Worm (Caenorhabditis elegans) whole organism, late embryonic: ENCODE measurements around the gene zfp-1.

Experiments
- C38D4.7 ChIP-seq: fragments of 200-800 bp; sonication (Bioruptor generic); optimal IDR thresholded peaks from 2 replicates; lab custom pipeline; 2018; ENCODE audit warnings: mild to moderate bottlenecking, missing genetic modification characterization, moderate library complexity, missing compliant biosample characterization
- K02D7.2 ChIP-seq: sonication (generic microtip); optimal IDR thresholded peaks from 2 replicates; lab custom pipeline; 2017; ENCODE audit warnings: mild to moderate bottlenecking, missing genetic modification characterization, missing compliant biosample characterization
- Y22D7AL.16 ChIP-seq: sonication (generic microtip); optimal IDR thresholded peaks from 2 replicates; lab custom pipeline; 2016; ENCODE audit warnings: missing genetic modification characterization, missing compliant biosample characterization
- ahr-1 ChIP-seq: sonication (generic microtip); optimal IDR thresholded peaks from 2 replicates; lab custom pipeline; 2016; ENCODE audit warnings: missing genetic modification characterization, missing compliant biosample characterization
- ama-1 ChIP-seq: fragments of 150-350 bp; optimal IDR thresholded peaks from 2 replicates; lab custom pipeline; 2014
- ceh-24 ChIP-seq: sonication (generic microtip); optimal IDR thresholded peaks from 2 replicates; lab custom pipeline; 2016; ENCODE audit warnings: mild to moderate bottlenecking, missing genetic modification characterization, missing compliant biosample characterization
- ceh-45 ChIP-seq: fragments of 200-800 bp; sonication (Bioruptor generic); IDR thresholded peaks from 2 replicates; pipeline ENCODE4 v1.3.6; 2022; ENCODE audit warnings: missing genetic modification reagents, missing genetic modification characterization, missing compliant biosample characterization
- ceh-48 ChIP-seq: sonication (generic microtip); optimal IDR thresholded peaks from 2 replicates; lab custom pipeline; 2016; ENCODE audit warnings: missing genetic modification characterization, inconsistent platforms, missing compliant biosample characterization
- ceh-6 ChIP-seq: fragments of 200-800 bp; sonication (Bioruptor generic); optimal IDR thresholded peaks from 2 replicates; lab custom pipeline; 2018; ENCODE audit warnings: mild to moderate bottlenecking, missing genetic modification characterization, missing compliant biosample characterization
- ceh-9 ChIP-seq: sonication (generic microtip); optimal IDR thresholded peaks from 2 replicates; lab custom pipeline; 2016; ENCODE audit warnings: mild to moderate bottlenecking, missing genetic modification characterization, inconsistent platforms, missing compliant biosample characterization
- dmd-4 ChIP-seq: sonication (generic microtip); optimal IDR thresholded peaks from 2 replicates; lab custom pipeline; 2016; ENCODE audit warnings: borderline replicate concordance, missing genetic modification characterization, missing compliant biosample characterization
- dve-1 ChIP-seq: sonication (generic microtip); optimal IDR thresholded peaks from 2 replicates; lab custom pipeline; 2017; ENCODE audit warnings: antibody characterized with exemption, mild to moderate bottlenecking, missing genetic modification characterization, missing compliant biosample characterization
- elt-2 ChIP-seq: sonication (generic microtip); optimal IDR thresholded peaks from 2 replicates; lab custom pipeline; 2016; ENCODE audit warnings: missing genetic modification reagents, missing genetic modification characterization, missing compliant biosample characterization
- elt-4 ChIP-seq: sonication (generic microtip); optimal IDR thresholded peaks from 2 replicates; lab custom pipeline; 2016; ENCODE audit warnings: missing genetic modification characterization, missing compliant biosample characterization
- eyg-1 ChIP-seq: sonication (generic microtip); optimal IDR thresholded peaks from 2 replicates; lab custom pipeline; 2016; ENCODE audit warnings: missing genotype, missing genetic modification characterization, missing compliant biosample characterization
- fax-1 ChIP-seq: sonication (generic microtip); optimal IDR thresholded peaks from 2 replicates; lab custom pipeline; 2016; ENCODE audit warnings: missing genotype, missing genetic modification characterization, missing compliant biosample characterization
- fkh-10 ChIP-seq: fragments of 150-350 bp; optimal IDR thresholded peaks from 2 replicates; lab custom pipeline; 2014; ENCODE audit warnings: missing biosample characterization, missing genetic modification reagents, missing genetic modification characterization
- fkh-6 ChIP-seq: sonication (generic microtip); optimal IDR thresholded peaks from 2 replicates; lab custom pipeline; 2016; ENCODE audit warnings: missing genetic modification characterization, missing compliant biosample characterization
- gmeb-2 ChIP-seq: sonication (generic microtip); optimal IDR thresholded peaks from 2 replicates; lab custom pipeline; 2016; ENCODE audit warnings: missing genetic modification characterization, inconsistent platforms, missing compliant biosample characterization
- hlh-13 ChIP-seq: fragments of 200-800 bp; sonication (Bioruptor generic); optimal IDR thresholded peaks from 2 replicates; lab custom pipeline; 2018; ENCODE audit warnings: mild to moderate bottlenecking, missing genetic modification characterization, missing compliant biosample characterization
- hlh-15 ChIP-seq: sonication (generic microtip); optimal IDR thresholded peaks from 2 replicates; lab custom pipeline; 2016; ENCODE audit warnings: missing genetic modification characterization, missing compliant biosample characterization
- hlh-30 ChIP-seq: sonication (generic microtip); optimal IDR thresholded peaks from 2 replicates; lab custom pipeline; 2017; ENCODE audit warnings: antibody characterized with exemption, missing genetic modification characterization, missing compliant biosample characterization; ENCODE audit not compliant: insufficient read depth
- hlh-8 ChIP-seq: sonication (generic microtip); optimal IDR thresholded peaks from 2 replicates; lab custom pipeline; 2016; ENCODE audit warnings: missing genotype, missing genetic modification characterization, missing compliant biosample characterization
- lin-11 ChIP-seq: fragments of 200-800 bp; sonication (Bioruptor generic); optimal IDR thresholded peaks from 2 replicates; lab custom pipeline; 2018; ENCODE audit warnings: mild to moderate bottlenecking, missing genetic modification characterization, missing compliant biosample characterization
- mec-3 ChIP-seq: sonication (generic microtip); optimal IDR thresholded peaks from 2 replicates; lab custom pipeline; 2016; ENCODE audit warnings: borderline replicate concordance, missing genetic modification characterization, missing compliant biosample characterization
- nfya-1 ChIP-seq: sonication (generic microtip); optimal IDR thresholded peaks from 2 replicates; lab custom pipeline; 2017; ENCODE audit warnings: missing genetic modification characterization, mild to moderate bottlenecking, missing compliant biosample characterization, antibody characterized with exemption, moderate library complexity
- nhr-11 ChIP-seq: fragments of 150-350 bp; optimal IDR thresholded peaks from 2 replicates; lab custom pipeline; 2014; ENCODE audit warnings: missing biosample characterization, missing genetic modification characterization
- nhr-232 ChIP-seq: sonication (generic microtip); optimal IDR thresholded peaks from 2 replicates; lab custom pipeline; 2016; ENCODE audit warnings: missing genetic modification characterization, missing compliant biosample characterization
- pat-9 ChIP-seq: fragments of 200-800 bp; sonication (Bioruptor generic); optimal IDR thresholded peaks from 2 replicates; lab custom pipeline; 2018; ENCODE audit warnings: mild to moderate bottlenecking, missing genetic modification characterization, moderate library complexity, missing compliant biosample characterization
- pha-2 ChIP-seq: sonication (generic microtip); optimal IDR thresholded peaks from 2 replicates; lab custom pipeline; 2017; ENCODE audit warnings: mild to moderate bottlenecking, missing genetic modification characterization, missing compliant biosample characterization
- pha-4 ChIP-seq: fragments of 150-350 bp; optimal IDR thresholded peaks from 2 replicates; lab custom pipeline; 2018; ENCODE audit warnings: missing biosample characterization, missing genetic modification reagents, missing genetic modification characterization
- pros-1 ChIP-seq: fragments of 150-350 bp; optimal IDR thresholded peaks from 2 replicates; lab custom pipeline; 2014; ENCODE audit warnings: missing biosample characterization, missing genetic modification reagents, missing genetic modification characterization
- sox-2 ChIP-seq: fragments of 200-800 bp; sonication (Bioruptor generic); IDR thresholded peaks from 2 replicates; pipeline ENCODE4 v1.3.6; 2022; ENCODE audit warnings: missing genetic modification reagents, missing genetic modification characterization, missing compliant biosample characterization
- sox-4 ChIP-seq: sonication (generic microtip); optimal IDR thresholded peaks from 2 replicates; lab custom pipeline; 2017; ENCODE audit warnings: mild to moderate bottlenecking, missing genetic modification characterization, inconsistent platforms, missing compliant biosample characterization
- tbx-2 ChIP-seq: sonication (generic microtip); optimal IDR thresholded peaks from 2 replicates; lab custom pipeline; 2016; ENCODE audit warnings: missing genetic modification characterization, missing compliant biosample characterization
- tbx-7 ChIP-seq: sonication (generic microtip); optimal IDR thresholded peaks from 2 replicates; lab custom pipeline; 2016; ENCODE audit warnings: missing genotype, missing genetic modification characterization, missing compliant biosample characterization
- ttx-3 ChIP-seq: sonication (generic microtip); optimal IDR thresholded peaks from 2 replicates; lab custom pipeline; 2016; ENCODE audit warnings: missing genetic modification reagents, missing genetic modification characterization, missing compliant biosample characterization
- unc-42 ChIP-seq: sonication (generic microtip); optimal IDR thresholded peaks from 2 replicates; lab custom pipeline; 2016; ENCODE audit warnings: missing genotype, missing genetic modification characterization, missing compliant biosample characterization
- zip-5 ChIP-seq: sonication (generic microtip); optimal IDR thresholded peaks from 2 replicates; lab custom pipeline; 2016; ENCODE audit warnings: missing genetic modification characterization, missing compliant biosample characterization

zfp-1 gene

DNA sequence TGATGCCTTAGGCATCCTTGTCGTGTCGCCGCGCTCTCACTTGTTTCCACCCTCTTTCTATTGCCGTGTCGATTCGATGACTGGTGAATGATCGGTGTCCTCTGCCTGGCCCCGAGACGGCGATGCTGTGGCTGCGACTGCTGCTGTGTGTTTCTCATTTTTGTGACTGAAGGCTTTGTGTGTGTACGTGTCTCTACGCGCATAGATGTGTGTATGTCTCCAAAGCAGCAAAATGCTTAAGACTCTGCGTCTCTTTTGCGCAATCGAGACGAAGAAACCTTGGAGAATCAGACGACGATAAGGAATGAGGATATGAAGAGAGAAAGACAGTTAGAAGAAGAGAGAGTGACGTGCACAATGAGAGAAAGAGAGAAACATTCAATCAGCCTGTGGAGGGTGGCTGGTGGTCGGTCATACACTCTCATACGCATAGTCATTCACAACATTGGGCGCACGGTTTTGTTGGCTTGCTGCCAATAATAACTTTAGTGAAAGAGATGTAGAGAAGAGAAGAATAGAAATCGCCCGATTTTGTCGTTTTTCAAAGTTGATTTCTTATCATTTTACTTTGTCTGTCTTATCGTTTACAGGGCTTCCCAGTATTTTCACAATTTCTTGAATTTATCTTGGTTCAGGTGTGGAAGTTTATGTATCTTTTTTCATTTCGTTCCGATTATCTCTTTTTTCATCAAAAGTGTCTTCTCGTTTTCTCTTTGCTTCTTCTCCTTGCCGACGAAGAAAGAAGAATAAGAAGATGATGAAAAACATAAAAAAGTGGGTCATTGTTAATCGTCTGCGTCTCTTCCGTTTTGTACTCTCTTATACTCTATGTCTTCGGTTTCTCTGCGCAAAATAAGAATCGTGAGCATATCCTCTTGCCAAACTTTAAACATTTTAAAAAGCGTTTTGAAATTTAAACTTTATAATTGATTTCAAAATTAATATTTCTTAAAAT, 10.8 kb downstream of the zfp-1 start (continued):
- TF ChIP-seq ceh-48 (tag; lab: Kevin White, UChicago): no peak
- TF ChIP-seq hlh-8 (tag; lab: Kevin White, UChicago): peak; percentile 78
- TF ChIP-seq elt-4 (tag; lab: Kevin White, UChicago): no peak
- no peak for TF ChIP-seq hlh-15 (tag; lab: Kevin White, UChicago)
- peak; percentile 93 for TF ChIP-seq hlh-30 (tag; lab: Kevin White, UChicago)
- peak; percentile 100 for TF ChIP-seq pros-1 (tag; lab: Kevin White, UChicago)
- TF ChIP-seq fkh-10: peak; percentile 20
- 0 out of 2 replicates have a peak, but pooled peaks have one; percentile 3 for TF ChIP-seq sox-2 (GFP tag; lab: Robert Waterston, UW)
- TF ChIP-seq ahr-1: no peak
- peak; percentile 98 for TF ChIP-seq dve-1 (tag; lab: Kevin White, UChicago)
- TF ChIP-seq C38D4.7 (GFP tag; lab: Kevin White, UChicago): no peak
- no peak for TF ChIP-seq gmeb-2 (tag; lab: Kevin White, UChicago)
- TF ChIP-seq ceh-6: no peak
- TF ChIP-seq fkh-6 (tag; lab: Kevin White, UChicago): no peak
- TF ChIP-seq ceh-9 (tag; lab: Kevin White, UChicago): no peak
- TF ChIP-seq sox-4: no peak
- TF ChIP-seq dmd-4 (tag; lab: Kevin White, UChicago): peak; percentile 64
- TF ChIP-seq tbx-7 (tag; lab: Kevin White, UChicago): peak; percentile 16
- peak; percentile 50 for TF ChIP-seq zip-5 (tag; lab: Kevin White, UChicago)
- no peak for TF ChIP-seq lin-11 (tag; lab: Kevin White, UChicago)
- TF ChIP-seq elt-2 (tag; lab: Kevin White, UChicago): peak; percentile 56
- no peak for TF ChIP-seq ceh-45 (GFP tag; lab: Robert Waterston, UW)
- no peak for TF ChIP-seq nhr-232 (tag; lab: Kevin White, UChicago)
- no peak for TF ChIP-seq Y22D7AL.16 (tag; lab: Kevin White, UChicago)
- TF ChIP-seq fax-1 (tag; lab: Kevin White, UChicago): peak; percentile 26
- TF ChIP-seq ttx-3 (tag; lab: Kevin White, UChicago): no peak
- no peak for TF ChIP-seq pat-9 (tag; lab: Kevin White, UChicago)
- TF ChIP-seq mec-3: no peak
- peak; percentile 91 for TF ChIP-seq ama-1 (lab: Kevin White, UChicago)
- TF ChIP-seq pha-4: no peak
- TF ChIP-seq hlh-13: no peak
- TF ChIP-seq ceh-24 (tag; lab: Kevin White, UChicago): no peak
- peak; percentile 63 for TF ChIP-seq pha-2
- peak; percentile 32 for TF ChIP-seq eyg-1 (tag; lab: Kevin White, UChicago)
- TF ChIP-seq nhr-11 (tag; lab: Kevin White, UChicago): no peak
- peak; percentile 84 for TF ChIP-seq unc-42 (tag; lab: Kevin White, UChicago)
- no peak for TF ChIP-seq K02D7.2 (tag; lab: Kevin White, UChicago)
- TF ChIP-seq tbx-2: peak; percentile 96
- peak; percentile 98 for TF ChIP-seq nfya-1
- TF ChIP-seq, all 69 proteins: peak for 40

DNA sequence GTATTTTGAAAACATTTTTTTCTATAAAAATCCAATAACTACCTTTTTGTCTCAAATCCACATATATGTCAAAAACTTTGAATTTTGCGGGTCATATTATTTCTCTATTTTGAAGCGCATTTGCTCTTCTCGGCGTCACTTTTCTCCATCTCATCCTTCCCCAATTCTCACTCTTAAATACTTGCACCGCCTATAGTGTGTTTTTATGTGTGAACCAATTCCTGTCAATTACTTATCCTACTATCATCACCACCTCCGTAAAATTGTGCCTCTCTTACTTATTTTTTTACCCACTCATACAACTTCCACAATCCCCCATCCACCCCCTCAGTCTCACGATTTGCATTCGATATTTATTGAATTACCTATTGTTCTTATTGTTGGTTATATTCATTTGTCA, 14.5 kb downstream of the zfp-1 start:
- TF ChIP-seq dve-1 (tag; lab: Kevin White, UChicago): no peak
